Worm (Caenorhabditis elegans) whole organism, late embryonic: ENCODE data around the gene clc-7.

Source experiments
- C08G9.2 ChIP-seq: sonication (generic microtip); optimal IDR thresholded peaks from 2 replicates; lab custom pipeline; 2016; ENCODE audit warnings: mild to moderate bottlenecking, missing genetic modification characterization, moderate library complexity, missing compliant biosample characterization
- C38D4.7 ChIP-seq: fragments of 200-800 bp; sonication (Bioruptor generic); optimal IDR thresholded peaks from 2 replicates; lab custom pipeline; 2018; ENCODE audit warnings: mild to moderate bottlenecking, missing genetic modification characterization, moderate library complexity, missing compliant biosample characterization
- F13H6.1 ChIP-seq: sonication (generic microtip); optimal IDR thresholded peaks from 2 replicates; lab custom pipeline; 2016; ENCODE audit warnings: missing genetic modification characterization, missing compliant biosample characterization
- Y22D7AL.16 ChIP-seq: sonication (generic microtip); optimal IDR thresholded peaks from 2 replicates; lab custom pipeline; 2016; ENCODE audit warnings: missing genetic modification characterization, missing compliant biosample characterization
- ama-1 ChIP-seq: fragments of 150-350 bp; optimal IDR thresholded peaks from 2 replicates; lab custom pipeline; 2014
- ceh-19 ChIP-seq: fragments of 200-800 bp; sonication (Bioruptor generic); optimal IDR thresholded peaks from 2 replicates; lab custom pipeline; 2018; ENCODE audit warnings: mild to moderate bottlenecking, missing genetic modification characterization, missing compliant biosample characterization
- ceh-22 ChIP-seq: sonication (generic microtip); optimal IDR thresholded peaks from 2 replicates; lab custom pipeline; 2017; ENCODE audit warnings: missing biosample characterization, missing genetic modification characterization
- ceh-24 ChIP-seq: sonication (generic microtip); optimal IDR thresholded peaks from 2 replicates; lab custom pipeline; 2016; ENCODE audit warnings: mild to moderate bottlenecking, missing genetic modification characterization, missing compliant biosample characterization
- ceh-31 ChIP-seq: sonication (generic microtip); optimal IDR thresholded peaks from 2 replicates; lab custom pipeline; 2016; ENCODE audit warnings: missing genetic modification characterization, missing compliant biosample characterization
- ceh-34 ChIP-seq: sonication (generic microtip); optimal IDR thresholded peaks from 2 replicates; lab custom pipeline; 2016; ENCODE audit warnings: mild to moderate bottlenecking, missing genetic modification characterization, missing compliant biosample characterization
- ceh-6 ChIP-seq: fragments of 200-800 bp; sonication (Bioruptor generic); optimal IDR thresholded peaks from 2 replicates; lab custom pipeline; 2018; ENCODE audit warnings: mild to moderate bottlenecking, missing genetic modification characterization, missing compliant biosample characterization
- che-1 ChIP-seq: sonication (generic microtip); optimal IDR thresholded peaks from 2 replicates; lab custom pipeline; 2016; ENCODE audit warnings: mild to moderate bottlenecking, missing genetic modification characterization, missing compliant biosample characterization
- dve-1 ChIP-seq: sonication (generic microtip); optimal IDR thresholded peaks from 2 replicates; lab custom pipeline; 2017; ENCODE audit warnings: antibody characterized with exemption, mild to moderate bottlenecking, missing genetic modification characterization, missing compliant biosample characterization
- elt-4 ChIP-seq: sonication (generic microtip); optimal IDR thresholded peaks from 2 replicates; lab custom pipeline; 2016; ENCODE audit warnings: missing genetic modification characterization, missing compliant biosample characterization
- eyg-1 ChIP-seq: sonication (generic microtip); optimal IDR thresholded peaks from 2 replicates; lab custom pipeline; 2016; ENCODE audit warnings: missing genotype, missing genetic modification characterization, missing compliant biosample characterization
- fkh-10 ChIP-seq: fragments of 150-350 bp; optimal IDR thresholded peaks from 2 replicates; lab custom pipeline; 2014; ENCODE audit warnings: missing biosample characterization, missing genetic modification reagents, missing genetic modification characterization
- gmeb-2 ChIP-seq: sonication (generic microtip); optimal IDR thresholded peaks from 2 replicates; lab custom pipeline; 2016; ENCODE audit warnings: missing genetic modification characterization, inconsistent platforms, missing compliant biosample characterization
- hlh-13 ChIP-seq: fragments of 200-800 bp; sonication (Bioruptor generic); optimal IDR thresholded peaks from 2 replicates; lab custom pipeline; 2018; ENCODE audit warnings: mild to moderate bottlenecking, missing genetic modification characterization, missing compliant biosample characterization
- hlh-30 ChIP-seq: sonication (generic microtip); optimal IDR thresholded peaks from 2 replicates; lab custom pipeline; 2017; ENCODE audit warnings: antibody characterized with exemption, missing genetic modification characterization, missing compliant biosample characterization; ENCODE audit not compliant: insufficient read depth
- hlh-6 ChIP-seq: sonication (generic microtip); optimal IDR thresholded peaks from 2 replicates; lab custom pipeline; 2016; ENCODE audit warnings: missing genotype, missing genetic modification characterization, missing compliant biosample characterization
- hlh-8 ChIP-seq: sonication (generic microtip); optimal IDR thresholded peaks from 2 replicates; lab custom pipeline; 2016; ENCODE audit warnings: missing genotype, missing genetic modification characterization, missing compliant biosample characterization
- lin-11 ChIP-seq: fragments of 200-800 bp; sonication (Bioruptor generic); optimal IDR thresholded peaks from 2 replicates; lab custom pipeline; 2018; ENCODE audit warnings: mild to moderate bottlenecking, missing genetic modification characterization, missing compliant biosample characterization
- mec-3 ChIP-seq: sonication (generic microtip); optimal IDR thresholded peaks from 2 replicates; lab custom pipeline; 2016; ENCODE audit warnings: borderline replicate concordance, missing genetic modification characterization, missing compliant biosample characterization
- nfya-1 ChIP-seq: sonication (generic microtip); optimal IDR thresholded peaks from 2 replicates; lab custom pipeline; 2017; ENCODE audit warnings: missing genetic modification characterization, mild to moderate bottlenecking, missing compliant biosample characterization, antibody characterized with exemption, moderate library complexity
- nhr-11 ChIP-seq: fragments of 150-350 bp; optimal IDR thresholded peaks from 2 replicates; lab custom pipeline; 2014; ENCODE audit warnings: missing biosample characterization, missing genetic modification characterization
- npax-4 ChIP-seq: sonication (generic microtip); optimal IDR thresholded peaks from 2 replicates; lab custom pipeline; 2016; ENCODE audit warnings: missing genetic modification characterization, missing compliant biosample characterization
- pha-4 ChIP-seq: fragments of 150-350 bp; optimal IDR thresholded peaks from 2 replicates; lab custom pipeline; 2018; ENCODE audit warnings: missing biosample characterization, missing genetic modification reagents, missing genetic modification characterization
- pros-1 ChIP-seq: fragments of 150-350 bp; optimal IDR thresholded peaks from 2 replicates; lab custom pipeline; 2014; ENCODE audit warnings: missing biosample characterization, missing genetic modification reagents, missing genetic modification characterization
- ref-2 ChIP-seq: sonication (generic microtip); optimal IDR thresholded peaks from 2 replicates; lab custom pipeline; 2016; ENCODE audit warnings: missing genetic modification characterization, missing compliant biosample characterization
- sox-4 ChIP-seq: sonication (generic microtip); optimal IDR thresholded peaks from 2 replicates; lab custom pipeline; 2017; ENCODE audit warnings: mild to moderate bottlenecking, missing genetic modification characterization, inconsistent platforms, missing compliant biosample characterization
- syd-9 ChIP-seq: sonication (generic microtip); optimal IDR thresholded peaks from 2 replicates; lab custom pipeline; 2016; ENCODE audit warnings: mild to moderate bottlenecking, missing genetic modification characterization, moderate library complexity, missing compliant biosample characterization
- ttx-3 ChIP-seq: sonication (generic microtip); optimal IDR thresholded peaks from 2 replicates; lab custom pipeline; 2016; ENCODE audit warnings: missing genetic modification reagents, missing genetic modification characterization, missing compliant biosample characterization
- unc-3 ChIP-seq, 2 experiments: fragments of 200-800 bp in 1 of 2; sonication (Bioruptor generic) in 1 of 2; sonication (generic microtip) in 1 of 2; conservative IDR thresholded peaks in 1 of 2; optimal IDR thresholded peaks in 1 of 2; 2 replicates each; pipeline versions ENCODE4 v1.3.6 to Lab custom; 2016 to 2022; ENCODE audit warnings: missing compliant biosample characterization in 2 of 2, missing genetic modification characterization in 2 of 2, missing genetic modification reagents in 1 of 2
- unc-42 ChIP-seq: sonication (generic microtip); optimal IDR thresholded peaks from 2 replicates; lab custom pipeline; 2016; ENCODE audit warnings: missing genotype, missing genetic modification characterization, missing compliant biosample characterization
- zip-5 ChIP-seq: sonication (generic microtip); optimal IDR thresholded peaks from 2 replicates; lab custom pipeline; 2016; ENCODE audit warnings: missing genetic modification characterization, missing compliant biosample characterization

Gene clc-7

ce11 chrX:5022682-5023081 lies 45.2 kb upstream of the clc-7 start (continued):
- TF ChIP-seq npax-4 (tag; lab: Kevin White, UChicago) (no peak), ceh-19 (GFP tag; lab: Kevin White, UChicago) (peak; percentile 30), ama-1 (lab: Kevin White, UChicago) (no peak), pha-4 (tag; lab: Kevin White, UChicago) (no peak), C38D4.7 (peak; percentile 53), syd-9 (tag; lab: Kevin White, UChicago) (no peak), unc-3 (GFP tag; conservative IDR thresholded peaks at IDR 0.05; lab: Robert Waterston, UW) (0 out of 2 replicates have a peak, but pooled peaks have one; percentile 25), unc-3 (tag; optimal IDR thresholded peaks at IDR 0.05; lab: Kevin White, UChicago) (peak; percentile 18), ceh-24 (tag; lab: Kevin White, UChicago) (peak; percentile 7), elt-4 (tag; lab: Kevin White, UChicago) (no peak), C08G9.2 (tag; lab: Kevin White, UChicago) (peak; percentile 4), lin-11 (tag; lab: Kevin White, UChicago) (peak; percentile 24), Y22D7AL.16 (peak; percentile 44), che-1 (tag; lab: Kevin White, UChicago) (peak; percentile 65), ceh-6 (GFP tag; lab: Kevin White, UChicago) (peak; percentile 60), ttx-3 (peak; percentile 16), ceh-22 (tag; lab: Kevin White, UChicago) (no peak), mec-3 (no peak)
- TF ChIP-seq, all 69 proteins: peak for 33

- TF ChIP-seq ceh-6 (GFP tag; lab: Kevin White, UChicago) (no peak), nfya-1 (no peak), eyg-1 (tag; lab: Kevin White, UChicago) (no peak), ceh-22 (tag; lab: Kevin White, UChicago) (no peak), sox-4 (tag; lab: Kevin White, UChicago) (no peak), zip-5 (tag; lab: Kevin White, UChicago) (no peak), dve-1 (tag; lab: Kevin White, UChicago) (no peak), ceh-34 (tag; lab: Kevin White, UChicago) (no peak), npax-4 (tag; lab: Kevin White, UChicago) (no peak), hlh-13 (no peak), ref-2 (tag; lab: Kevin White, UChicago) (no peak), hlh-8 (no peak), gmeb-2 (tag; lab: Kevin White, UChicago) (no peak), fkh-10 (no peak), nhr-11 (tag; lab: Kevin White, UChicago) (no peak)
These were observed 43.6 kb upstream of the clc-7 start, which contains the start of gene ZC449.1 for ce11 chrX:5024300-5024699. Gene ZC449.1 (plus strand): TSS chrX:5024420.

DNA sequence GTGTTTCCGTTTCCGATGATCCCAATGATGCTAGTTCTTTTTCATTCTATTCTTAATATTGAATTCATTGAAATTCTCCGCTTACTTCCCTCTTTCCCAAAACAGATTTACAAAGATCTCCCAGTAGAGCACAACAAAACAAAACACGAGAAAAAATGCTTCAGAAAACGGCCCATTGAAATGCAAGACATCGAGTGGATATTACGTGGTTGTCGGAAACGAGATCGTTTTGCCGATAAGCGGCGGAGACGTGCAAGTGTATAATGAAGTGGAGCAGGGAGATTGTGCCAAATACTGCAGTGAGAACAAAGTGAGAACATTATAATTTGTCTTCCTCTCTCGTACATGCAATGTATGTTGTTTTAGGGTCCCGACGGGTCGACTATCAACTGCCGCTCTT lies 41.4 kb upstream of the clc-7 start:
- TF ChIP-seq ceh-24 (tag; lab: Kevin White, UChicago): no peak
- TF ChIP-seq che-1 (tag; lab: Kevin White, UChicago): no peak
- TF ChIP-seq F13H6.1: no peak
- no peak for TF ChIP-seq ceh-31 (tag; lab: Kevin White, UChicago)

DNA sequence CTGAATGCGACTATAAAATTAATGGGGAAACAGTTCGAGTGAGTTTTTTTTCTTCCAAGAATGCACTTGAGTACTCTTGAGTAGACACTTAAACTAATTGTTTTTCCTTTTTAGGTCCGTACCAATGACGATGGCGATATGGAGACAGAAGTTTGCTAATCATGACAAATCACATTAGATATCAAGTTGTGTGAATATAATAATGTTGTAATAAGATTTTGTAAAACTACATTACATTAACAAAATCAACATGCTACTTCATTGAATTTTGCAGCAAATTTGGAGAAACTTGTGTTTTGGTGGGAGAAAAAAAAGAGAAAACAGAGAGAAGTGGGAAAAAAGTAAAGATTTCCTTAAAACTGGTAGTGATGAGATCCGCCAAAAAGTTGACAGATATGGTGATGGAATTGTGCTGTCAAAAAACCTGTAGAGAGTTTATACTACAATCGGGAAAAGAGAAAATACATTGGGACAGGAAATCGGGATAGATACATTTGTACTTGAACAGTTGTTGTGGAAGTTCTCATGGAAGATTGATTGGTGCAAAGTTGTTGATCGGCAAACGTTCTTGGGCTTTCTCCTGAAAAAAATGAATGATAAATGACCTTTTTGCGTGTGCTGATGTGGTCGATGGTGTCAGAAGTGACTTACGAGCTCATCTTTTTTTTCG lies 39.8 kb upstream of the clc-7 start:
- TF ChIP-seq pros-1: no peak
- no peak for TF ChIP-seq hlh-30 (tag; lab: Kevin White, UChicago)
- peak; percentile 36 for TF ChIP-seq unc-42
- no peak for TF ChIP-seq hlh-6
- TF ChIP-seq, all 69 proteins: peak for 1
